Worm (Caenorhabditis elegans) whole organism, midembryonic: Measurements from ENCODE around the gene Y49E10.10.

Experiments used
- T22C8.4 ChIP-seq: fragments of 200-800 bp; sonication (Bioruptor generic); IDR thresholded peaks from 2 replicates; pipeline ENCODE4 v1.3.6; 2022; ENCODE audit warnings: missing genetic modification characterization, missing compliant biosample characterization
- cog-1 ChIP-seq: sonication (generic microtip); optimal IDR thresholded peaks from 2 replicates; lab custom pipeline; 2016; ENCODE audit warnings: missing genetic modification characterization, missing compliant biosample characterization
- flt-1 ChIP-seq: fragments of 200-800 bp; sonication (Bioruptor generic); IDR thresholded peaks from 2 replicates; pipeline ENCODE4 v1.3.6; 2022; ENCODE audit warnings: missing genetic modification characterization, missing compliant biosample characterization
- klf-2 ChIP-seq: fragments of 200-800 bp; sonication (Bioruptor generic); conservative IDR thresholded peaks from 2 replicates; pipeline ENCODE4 v1.3.6; 2022; ENCODE audit warnings: missing genetic modification reagents, missing genetic modification characterization, missing compliant biosample characterization
- med-1 ChIP-seq: sonication (generic microtip); optimal IDR thresholded peaks from 2 replicates; lab custom pipeline; 2017; ENCODE audit warnings: missing genetic modification characterization, mild to moderate bottlenecking, missing compliant biosample characterization, antibody characterized with exemption, missing genetic modification reagents; ENCODE audit not compliant: insufficient read depth
- ref-1 ChIP-seq: fragments of 200-800 bp; sonication (Bioruptor generic); conservative IDR thresholded peaks from 2 replicates; pipeline ENCODE4 v1.3.6; 2022; ENCODE audit warnings: missing genetic modification reagents, missing genetic modification characterization, missing compliant biosample characterization
- tab-1 ChIP-seq: fragments of 200-800 bp; sonication (Bioruptor generic); IDR thresholded peaks from 2 replicates; pipeline ENCODE4 v1.3.6; 2022; ENCODE audit warnings: missing genetic modification characterization, missing compliant biosample characterization
- ztf-23 ChIP-seq: fragments of 200-800 bp; sonication (Bioruptor generic); IDR thresholded peaks from 2 replicates; pipeline ENCODE4 v1.3.6; 2022; ENCODE audit warnings: missing genetic modification reagents, missing genetic modification characterization, missing compliant biosample characterization
- ztf-29 ChIP-seq: fragments of 200-800 bp; sonication (Bioruptor generic); IDR thresholded peaks from 2 replicates; pipeline ENCODE4 v1.3.6; 2022; ENCODE audit warnings: missing genetic modification reagents, missing genetic modification characterization, missing compliant biosample characterization

DNA sequence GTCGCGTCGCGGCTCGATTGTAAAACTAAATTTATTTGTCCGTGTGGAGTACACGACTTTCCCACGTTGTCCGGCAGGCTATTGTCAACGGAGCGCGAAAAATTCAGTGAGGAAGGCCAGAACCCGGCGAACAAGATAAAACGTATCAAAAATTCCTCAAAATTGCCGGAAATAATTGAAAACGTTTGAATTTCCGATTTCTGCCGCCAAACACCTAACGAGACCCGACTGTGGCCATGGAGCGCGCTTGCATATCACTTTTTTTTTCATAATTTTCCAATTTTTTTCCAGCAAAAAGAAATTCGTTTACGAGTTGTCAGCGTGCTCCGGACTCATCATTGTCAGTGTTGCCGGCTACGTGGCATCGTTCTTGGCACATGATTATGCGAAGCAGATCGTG is 3.2 kb downstream of the Y49E10.10 start:
- no peak for TF ChIP-seq med-1 (GFP tag; lab: Kevin White, UChicago)
- no peak for TF ChIP-seq ref-1 (GFP tag; lab: Robert Waterston, UW)
- no peak for TF ChIP-seq cog-1 (tag; lab: Kevin White, UChicago)
- no peak for TF ChIP-seq tab-1 (GFP tag; lab: Robert Waterston, UW)
- no peak for TF ChIP-seq ztf-23
- TF ChIP-seq klf-2 (GFP tag; lab: Robert Waterston, UW), result no peak
- no peak for TF ChIP-seq T22C8.4 (GFP tag; lab: Robert Waterston, UW)
- no peak for TF ChIP-seq ztf-29 (GFP tag; lab: Robert Waterston, UW)
- TF ChIP-seq flt-1, result no peak
